Worm (Caenorhabditis elegans): ENCODE data around the gene F20D6.10.

The F20D6.10 gene

ce11 chrV:8221083-8221538 is 25.4 kb upstream of the F20D6.10 start, which contains the start of the genes cogc-6 and air-1:
Gene cogc-6, minus strand, starts transcription at chrV:8221316.
Gene air-1, plus strand, starts transcription at chrV:8221488.
- TF ChIP-seq egl-27 (tag; optimal IDR thresholded peaks at IDR 0.05) = no peak
- no peak for TF ChIP-seq lin-1 (GFP tag; IDR thresholded peaks at IDR 0.05)
- peak in 1 of 2 experiments; percentile 29 for TF ChIP-seq lsy-2 (tag; optimal IDR thresholded peaks at IDR 0.05)
- TF ChIP-seq sdz-12 (GFP tag; optimal IDR thresholded peaks at IDR 0.05) = no peak
- TF ChIP-seq daf-16 (GFP tag; optimal IDR thresholded peaks at IDR 0.05) = no peak
- peak; percentile 3 for TF ChIP-seq daf-16 (tag; optimal IDR thresholded peaks at IDR 0.05)
- no peak for TF ChIP-seq aha-1 (tag)
- TF ChIP-seq nhr-111 (GFP tag; optimal IDR thresholded peaks at IDR 0.05) = no peak
- TF ChIP-seq F44E2.7 (GFP tag; IDR thresholded peaks at IDR 0.05) = no peak
- TF ChIP-seq daf-12 (tag; optimal IDR thresholded peaks at IDR 0.05) = no peak
- no peak for TF ChIP-seq tag-97 (GFP tag; IDR thresholded peaks at IDR 0.05)
- no peak for TF ChIP-seq ama-1 (optimal IDR thresholded peaks at IDR 0.05)
- TF ChIP-seq mes-2 (tag; optimal IDR thresholded peaks at IDR 0.05; ENCODE audit: poor library complexity, severe bottlenecking) = peak; percentile 47
- TF ChIP-seq unc-130 (GFP tag; optimal IDR thresholded peaks at IDR 0.05) = no peak
- TF ChIP-seq F26F4.8 (GFP tag; conservative IDR thresholded peaks at IDR 0.05) = no peak
- no peak for TF ChIP-seq nhr-102 (tag; optimal IDR thresholded peaks at IDR 0.05)
- no peak for TF ChIP-seq fkh-10 (GFP tag; optimal IDR thresholded peaks at IDR 0.05)
- TF ChIP-seq dpl-1 (GFP tag; optimal IDR thresholded peaks at IDR 0.05) = peak; percentile 57
- no peak for TF ChIP-seq fos-1 (tag; optimal IDR thresholded peaks at IDR 0.05)
- TF ChIP-seq T20F7.1 (GFP tag; optimal IDR thresholded peaks at IDR 0.05) = peak; percentile 94
- no peak for TF ChIP-seq zfp-3 (GFP tag; conservative IDR thresholded peaks at IDR 0.05)
- TF ChIP-seq snpc-4 (tag; optimal IDR thresholded peaks at IDR 0.05) = no peak
- TF ChIP-seq php-3 (GFP tag; IDR thresholded peaks at IDR 0.05) = no peak
- no peak for TF ChIP-seq ztf-7 (tag; optimal IDR thresholded peaks at IDR 0.05)
- no peak for TF ChIP-seq pqm-1 (tag; optimal IDR thresholded peaks at IDR 0.05)
- peak; percentile 86 for TF ChIP-seq Y48G9A.11 (GFP tag; IDR thresholded peaks at IDR 0.05)
- no peak for TF ChIP-seq dmd-8 (GFP tag; IDR thresholded peaks at IDR 0.05)
- TF ChIP-seq dve-1 (tag; optimal IDR thresholded peaks at IDR 0.05; ENCODE audit: insufficient read depth) = no peak

ce11 chrV:8219550-8219949 is 23.8 kb upstream of the F20D6.10 start:
- TF ChIP-seq unc-62 (GFP tag; optimal IDR thresholded peaks at IDR 0.05 in 1 of 2) = peak in 1 of 2 experiments; percentile 96
- no peak for TF ChIP-seq unc-62 (tag; optimal IDR thresholded peaks at IDR 0.05)
- TF ChIP-seq ceh-44 (GFP tag; IDR thresholded peaks at IDR 0.05) = no peak

ce11 chrV:8217661-8218265 is 22.0 kb upstream of the F20D6.10 start, which contains the start of gene K07C11.8:
Gene K07C11.8, minus strand, starts transcription at chrV:8217884.
- peak; percentile 23 for TF ChIP-seq fkh-10 (GFP tag; optimal IDR thresholded peaks at IDR 0.05)
- no peak for TF ChIP-seq daf-16 (GFP tag; optimal IDR thresholded peaks at IDR 0.05)
- TF ChIP-seq daf-16 (tag; optimal IDR thresholded peaks at IDR 0.05) = peak; percentile 10
- peak; percentile 34 for TF ChIP-seq mxl-3 (GFP tag; optimal IDR thresholded peaks at IDR 0.05)
- TF ChIP-seq tra-1 (GFP tag; IDR thresholded peaks at IDR 0.05) = peak; percentile 32; the same call in 1 of the 2 replicates
- peak in 1 of 2 experiments; percentile 69 for TF ChIP-seq unc-62 (GFP tag; optimal IDR thresholded peaks at IDR 0.05 in 1 of 2)
- TF ChIP-seq unc-62 (tag; optimal IDR thresholded peaks at IDR 0.05) = no peak
- TF ChIP-seq tag-97 (GFP tag; IDR thresholded peaks at IDR 0.05) = no peak
- peak; percentile 44 for TF ChIP-seq aha-1 (tag)
- peak; percentile 71 for TF ChIP-seq hlh-11 (tag; optimal IDR thresholded peaks at IDR 0.05)
- TF ChIP-seq dmd-6 (GFP tag; IDR thresholded peaks at IDR 0.05) = peak; percentile 78
- peak; percentile 14; the same call in 1 of the 2 replicates for TF ChIP-seq lin-1 (GFP tag; IDR thresholded peaks at IDR 0.05)
- TF ChIP-seq nhr-28 (tag; optimal IDR thresholded peaks at IDR 0.05) = peak; percentile 50
- TF ChIP-seq hlh-30 (tag; optimal IDR thresholded peaks at IDR 0.05; ENCODE audit: insufficient read depth) = peak; percentile 7
- TF ChIP-seq duxl-1 (tag; optimal IDR thresholded peaks at IDR 0.05; ENCODE audit: poor library complexity) = no peak
- TF ChIP-seq dve-1 (tag; optimal IDR thresholded peaks at IDR 0.05; ENCODE audit: insufficient read depth) = peak; percentile 25
- TF ChIP-seq saeg-2 (GFP tag; IDR thresholded peaks at IDR 0.05) = no peak
- TF ChIP-seq mdt-29 (GFP tag; IDR thresholded peaks at IDR 0.05) = peak; percentile 23; the same call in 1 of the 2 replicates
- TF ChIP-seq lin-29 (GFP tag; IDR thresholded peaks at IDR 0.05) = no peak

Measured in whole organism, L4 larva.